In the genomic region with DNA sequence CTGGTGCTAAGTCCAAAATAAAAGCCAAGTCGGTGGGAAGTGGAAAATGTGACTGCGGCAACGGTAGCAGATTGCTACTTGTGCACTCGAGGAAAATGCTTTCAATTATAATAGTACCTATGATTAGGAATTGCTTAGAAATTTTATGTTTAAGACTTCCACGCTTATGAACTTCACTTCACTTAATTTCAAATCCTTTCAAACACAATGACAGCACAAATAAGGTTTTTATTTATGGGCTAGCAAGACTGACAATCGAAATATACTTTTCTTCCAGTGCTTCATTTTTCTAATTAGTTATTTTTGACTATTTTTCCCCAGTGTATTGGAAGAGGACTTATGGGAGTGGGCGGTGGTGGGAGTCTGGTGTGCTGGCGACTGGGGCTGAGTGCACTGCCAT, we compare ENCODE assay signal across 3 fruit fly cellular contexts.
A peak's percentile ranks its signal among the peaks of the same experiment; 100 is the strongest.
TF ChIP-seq lines count a peak whose summit lies in the region.

No protein-coding gene starts in this region.

- no peak for TF ChIP-seq CTCF in whole organism, embryonic (GFP tag; optimal IDR thresholded peaks at IDR 0.05; lab: Kevin White, UChicago)

TF ChIP-seq in whole organism, embryonic, 481 proteins besides CTCF, POLR2A, EP300 and RAD21 (continues in another document):
- TF ChIP-seq CG17829 (tag; optimal IDR thresholded peaks at IDR 0.05; lab: Kevin White, UChicago) (peak; percentile 58), Hsf (GFP tag; optimal IDR thresholded peaks at IDR 0.05; lab: Kevin White, UChicago) (peak; percentile 6), Neu2 (GFP tag; optimal IDR thresholded peaks at IDR 0.05; lab: Kevin White, UChicago; ENCODE audit: borderline replicate concordance) (no peak), tll (GFP tag; optimal IDR thresholded peaks at IDR 0.05; lab: Kevin White, UChicago) (no peak), MTF-1 (GFP tag; optimal IDR thresholded peaks at IDR 0.05; lab: Kevin White, UChicago; ENCODE audit: borderline replicate concordance) (no peak), abd-A (tag; optimal IDR thresholded peaks at IDR 0.05; lab: Kevin White, UChicago) (no peak), amos (GFP tag; IDR thresholded peaks at IDR 0.05; lab: Robert Waterston, UW; ENCODE audit: partially characterized antibody) (no peak), Xbp1 (GFP tag; optimal IDR thresholded peaks at IDR 0.05; lab: Kevin White, UChicago) (peak; percentile 14), Sin3A (optimal IDR thresholded peaks at IDR 0.05; lab: Kevin White, UChicago) (no peak), CG7357 (GFP tag; IDR thresholded peaks at IDR 0.05; lab: Robert Waterston, UW) (peak; percentile 34; the same call in 1 of the 3 replicates), crol (GFP tag; IDR thresholded peaks at IDR 0.05; lab: Robert Waterston, UW) (no peak), MESR4 (GFP tag; optimal IDR thresholded peaks at IDR 0.05; lab: Kevin White, UChicago) (no peak), sisA (GFP tag; IDR thresholded peaks at IDR 0.05; lab: Robert Waterston, UW) (peak; percentile 52), nmo (GFP tag; optimal IDR thresholded peaks at IDR 0.05; lab: Kevin White, UChicago) (peak; percentile 70), CG13424 (tag; optimal IDR thresholded peaks at IDR 0.05; lab: Kevin White, UChicago) (peak; percentile 46), scrt (GFP tag; optimal IDR thresholded peaks at IDR 0.05; lab: Kevin White, UChicago) (no peak), CG14710 (tag; optimal IDR thresholded peaks at IDR 0.05; lab: Kevin White, UChicago) (peak; percentile 62), CG3726 (GFP tag; IDR thresholded peaks at IDR 0.05; lab: Robert Waterston, UW) (no peak), E2f1 (GFP tag; IDR thresholded peaks at IDR 0.05; lab: Robert Waterston, UW) (0 out of 2 replicates have a peak, but pooled peaks have one; percentile 13), NK7.1 (GFP tag; optimal IDR thresholded peaks at IDR 0.05; lab: Kevin White, UChicago) (no peak), CG12391 (tag; optimal IDR thresholded peaks at IDR 0.05; lab: Kevin White, UChicago) (peak; percentile 52), CG30403 (GFP tag; optimal IDR thresholded peaks at IDR 0.05; lab: Kevin White, UChicago) (peak; percentile 1), CG10267 (tag; optimal IDR thresholded peaks at IDR 0.05; lab: Kevin White, UChicago) (peak; percentile 44), CG18262 (tag; optimal IDR thresholded peaks at IDR 0.05; lab: Kevin White, UChicago) (peak; percentile 80), gem (tag; optimal IDR thresholded peaks at IDR 0.05; lab: Kevin White, UChicago) (peak; percentile 71), CG4424 (GFP tag; optimal IDR thresholded peaks at IDR 0.05; lab: Kevin White, UChicago) (peak; percentile 10), az2 (GFP tag; optimal IDR thresholded peaks at IDR 0.05; lab: Kevin White, UChicago) (peak; percentile 26), Rx (GFP tag; IDR thresholded peaks at IDR 0.05; lab: Robert Waterston, UW) (no peak)

TF ChIP-seq in whole organism, prepupa, 60 proteins besides CTCF, POLR2A, EP300 and RAD21:
- no peak for TF ChIP-seq Hr38 (GFP tag; optimal IDR thresholded peaks at IDR 0.05; lab: Kevin White, UChicago)
- 0 out of 3 replicates have a peak, but pooled peaks have one; percentile 18 for TF ChIP-seq CG8119 (GFP tag; IDR thresholded peaks at IDR 0.05; lab: Robert Waterston, UW)
- peak; percentile 17 for TF ChIP-seq Hr4 (GFP tag; optimal IDR thresholded peaks at IDR 0.05; lab: Kevin White, UChicago)
- TF ChIP-seq cyc (GFP tag; optimal IDR thresholded peaks at IDR 0.05; lab: Kevin White, UChicago): no peak
- TF ChIP-seq CG9139 (GFP tag; optimal IDR thresholded peaks at IDR 0.05; lab: Kevin White, UChicago): no peak
- TF ChIP-seq Eip78C (GFP tag; lab: Kevin White, UChicago): peak; percentile 6
- no peak for TF ChIP-seq CG4318 (GFP tag; optimal IDR thresholded peaks at IDR 0.05; lab: Kevin White, UChicago)
- no peak for TF ChIP-seq lz (GFP tag; optimal IDR thresholded peaks at IDR 0.05; lab: Kevin White, UChicago)
- TF ChIP-seq fd85E (GFP tag; optimal IDR thresholded peaks at IDR 0.05; lab: Kevin White, UChicago): no peak
- TF ChIP-seq achi (GFP tag; optimal IDR thresholded peaks at IDR 0.05; lab: Kevin White, UChicago): no peak
- no peak for TF ChIP-seq CG8319 (GFP tag; optimal IDR thresholded peaks at IDR 0.05; lab: Kevin White, UChicago)
- TF ChIP-seq Ets96B (tag; optimal IDR thresholded peaks at IDR 0.05; lab: Kevin White, UChicago): no peak
- TF ChIP-seq CG6163 (GFP tag; IDR thresholded peaks at IDR 0.05; lab: Robert Waterston, UW): no peak
- peak; percentile 49 for TF ChIP-seq CG32006 (GFP tag; optimal IDR thresholded peaks at IDR 0.05; lab: Kevin White, UChicago)
- TF ChIP-seq Sox14 (GFP tag; optimal IDR thresholded peaks at IDR 0.05; lab: Kevin White, UChicago): no peak
- TF ChIP-seq net (GFP tag; optimal IDR thresholded peaks at IDR 0.05; lab: Kevin White, UChicago): no peak
- no peak for TF ChIP-seq CG3919 (GFP tag; optimal IDR thresholded peaks at IDR 0.05; lab: Kevin White, UChicago)
- TF ChIP-seq CG15336 (GFP tag; IDR thresholded peaks at IDR 0.05; lab: Robert Waterston, UW): 0 out of 2 replicates have a peak, but pooled peaks have one; percentile 23
- no peak for TF ChIP-seq Sox102F (GFP tag; optimal IDR thresholded peaks at IDR 0.05; lab: Kevin White, UChicago)

TF ChIP-seq in whole organism, pupa, 21 proteins besides CTCF, POLR2A, EP300 and RAD21:
- TF ChIP-seq CG14655 (GFP tag; optimal IDR thresholded peaks at IDR 0.05; lab: Kevin White, UChicago): peak; percentile 42
- no peak for TF ChIP-seq CG32121 (GFP tag; IDR thresholded peaks at IDR 0.05; lab: Robert Waterston, UW)
- TF ChIP-seq CG8301 (tag; optimal IDR thresholded peaks at IDR 0.05; lab: Kevin White, UChicago): peak; percentile 34

Comparison
In these comparisons a context has a peak if more than half of its experiments do, and no peak if none do; other contexts are left out.
1. Of the 7 proteins assayed by ChIP-seq in both whole organism, embryonic and whole organism, prepupa: peak only in whole organism, embryonic: Blimp-1 and Sox102F; only in whole organism, prepupa: none; in both: none; in neither: 5.